Worm (Caenorhabditis elegans): Measurements from ENCODE around the gene aldo-2.
A peak's percentile ranks its signal among the peaks of the same experiment; 100 is the strongest.

The aldo-2 gene

ce11 chrIII:5883517-5883916, 7.1 kb upstream of the aldo-2 start:
- TF ChIP-seq blmp-1 (tag; optimal IDR thresholded peaks at IDR 0.05) (peak; percentile 92), vab-15 (tag; optimal IDR thresholded peaks at IDR 0.05) (no peak)

DNA sequence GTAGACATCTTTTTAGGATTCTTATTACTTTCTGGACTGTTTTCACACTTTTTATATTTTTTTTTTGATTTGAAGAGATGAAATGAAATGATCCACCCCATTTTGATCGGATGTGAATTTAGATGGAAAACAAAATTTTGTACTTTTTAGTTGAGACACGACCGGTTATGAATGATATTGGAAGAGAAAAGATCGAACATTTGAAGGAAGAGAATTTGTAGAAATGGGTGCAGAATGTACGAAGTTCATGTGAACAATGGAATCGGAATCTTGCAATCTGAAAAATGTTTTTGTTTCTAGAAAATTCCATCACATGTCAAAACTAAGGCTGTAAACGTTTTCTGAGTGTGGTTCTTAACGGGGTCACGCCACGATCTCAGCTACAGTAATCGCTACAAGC, 6.4 kb upstream of the aldo-2 start, which contains the start of gene F01F1.14:
Gene F01F1.14 (minus strand): TSS at position 101 of the 400 bp plus-strand sequence.
- TF ChIP-seq swsn-7 (tag; optimal IDR thresholded peaks at IDR 0.05) (no peak), pax-3 (tag; optimal IDR thresholded peaks at IDR 0.05) (no peak), nhr-19 (GFP tag; conservative IDR thresholded peaks at IDR 0.05) (no peak), unc-130 (tag; optimal IDR thresholded peaks at IDR 0.05) (no peak), aly-2 (tag; optimal IDR thresholded peaks at IDR 0.05) (no peak), nhr-28 (tag; optimal IDR thresholded peaks at IDR 0.05) (no peak), hpl-2 (GFP tag; optimal IDR thresholded peaks at IDR 0.05) (no peak), F16B12.6 (tag; optimal IDR thresholded peaks at IDR 0.05) (no peak), mdl-1 (tag; optimal IDR thresholded peaks at IDR 0.05) (no peak), nhr-237 (tag; optimal IDR thresholded peaks at IDR 0.05) (no peak), lin-39 (tag; optimal IDR thresholded peaks at IDR 0.05) (no peak), mep-1 (tag; optimal IDR thresholded peaks at IDR 0.05) (no peak), C04F5.9 (tag; optimal IDR thresholded peaks at IDR 0.05) (no peak), dpl-1 (GFP tag; optimal IDR thresholded peaks at IDR 0.05) (no peak), tlp-1 (tag; optimal IDR thresholded peaks at IDR 0.05) (no peak), nhr-85 (tag) (no peak), ceh-82 (tag; optimal IDR thresholded peaks at IDR 0.05) (no peak)

ce11 chrIII:5882284-5882683, 5.9 kb upstream of the aldo-2 start:
- TF ChIP-seq nhr-11 (tag; optimal IDR thresholded peaks at IDR 0.05), result no peak
- TF ChIP-seq ama-1 (optimal IDR thresholded peaks at IDR 0.05), result peak; percentile 41

- TF ChIP-seq hlh-17 (GFP tag; optimal IDR thresholded peaks at IDR 0.05; ENCODE audit: borderline replicate concordance) (no peak), lir-3 (tag; optimal IDR thresholded peaks at IDR 0.05; ENCODE audit: poor library complexity) (no peak), nhr-47 (tag; optimal IDR thresholded peaks at IDR 0.05) (peak; percentile 35), mep-1 (tag; optimal IDR thresholded peaks at IDR 0.05) (no peak), sup-37 (GFP tag; optimal IDR thresholded peaks at IDR 0.05) (no peak), swsn-7 (tag; optimal IDR thresholded peaks at IDR 0.05) (no peak), snpc-4 (tag; optimal IDR thresholded peaks at IDR 0.05) (no peak), isw-1 (GFP tag; IDR thresholded peaks at IDR 0.05) (no peak), tbx-2 (tag; optimal IDR thresholded peaks at IDR 0.05) (no peak), ces-1 (GFP tag; optimal IDR thresholded peaks at IDR 0.05) (no peak), sptf-1 (tag; optimal IDR thresholded peaks at IDR 0.05) (no peak), nhr-71 (tag; optimal IDR thresholded peaks at IDR 0.05) (peak; percentile 44), skn-1 (tag; optimal IDR thresholded peaks at IDR 0.05) (no peak), nhr-76 (tag; optimal IDR thresholded peaks at IDR 0.05) (no peak), lin-14 (GFP tag; optimal IDR thresholded peaks at IDR 0.05) (peak; percentile 14), vab-15 (tag; optimal IDR thresholded peaks at IDR 0.05) (no peak), dpl-1 (GFP tag; optimal IDR thresholded peaks at IDR 0.05) (peak in 2 of 3 experiments; percentile 34), zip-4 (GFP tag; optimal IDR thresholded peaks at IDR 0.05) (no peak), ztf-4 (tag; optimal IDR thresholded peaks at IDR 0.05) (no peak), nhr-85 (tag) (no peak), efl-1 (optimal IDR thresholded peaks at IDR 0.05) (peak; percentile 27 to 28), efl-1 (GFP tag; optimal IDR thresholded peaks at IDR 0.05 in 1 of 2) (peak; percentile 32 to 95), ceh-8 (GFP tag; optimal IDR thresholded peaks at IDR 0.05) (no peak), mab-9 (GFP tag; IDR thresholded peaks at IDR 0.05) (no peak), hlh-4 (tag; optimal IDR thresholded peaks at IDR 0.05) (no peak), mdl-1 (tag; optimal IDR thresholded peaks at IDR 0.05) (no peak), blmp-1 (tag; optimal IDR thresholded peaks at IDR 0.05) (peak; percentile 54), nhr-20 (tag; optimal IDR thresholded peaks at IDR 0.05) (no peak), ets-5 (GFP tag; IDR thresholded peaks at IDR 0.05) (no peak), nhr-11 (tag; optimal IDR thresholded peaks at IDR 0.05) (no peak), rnt-1 (tag; optimal IDR thresholded peaks at IDR 0.05) (no peak), aha-1 (tag; optimal IDR thresholded peaks at IDR 0.05) (no peak), ztf-11 (tag; optimal IDR thresholded peaks at IDR 0.05) (no peak), unc-130 (tag; optimal IDR thresholded peaks at IDR 0.05) (no peak), zag-1 (tag; optimal IDR thresholded peaks at IDR 0.05) (no peak)
These were observed 3.0 kb upstream of the aldo-2 start, which contains the start of gene hpo-10 for ce11 chrIII:5879291-5879968. TSS of gene hpo-10 (plus strand) at chrIII:5879489.

Measured in whole organism, L1 larva.